Worm (Caenorhabditis elegans) whole organism, L1 larva: ENCODE data around the gene R04D3.2.

Source experiments
- C16A3.4 ChIP-seq: fragments of 150-350 bp; optimal IDR thresholded peaks from 2 replicates; lab custom pipeline; 2014; ENCODE audit warnings: missing biosample characterization, missing genetic modification characterization
- C34B4.2 ChIP-seq: sonication (generic microtip); optimal IDR thresholded peaks from 2 replicates; lab custom pipeline; 2017; ENCODE audit warnings: mild to moderate bottlenecking, missing genetic modification characterization, missing compliant biosample characterization
- blmp-1 ChIP-seq: fragments of 150-350 bp; optimal IDR thresholded peaks from 2 replicates; lab custom pipeline; 2014; ENCODE audit warnings: missing biosample characterization, missing genetic modification characterization
- dsc-1 ChIP-seq: sonication (generic microtip); optimal IDR thresholded peaks from 2 replicates; lab custom pipeline; 2016; ENCODE audit warnings: mild to moderate bottlenecking, missing genetic modification characterization, missing compliant biosample characterization
- efl-1 ChIP-seq, 4 experiments: fragments of 150-350 bp; optimal IDR thresholded peaks in 3 of 4; peaks in 1 of 4; 1 replicate in 1 of 4; 2 replicates in 3 of 4; lab custom pipeline; 2014; ENCODE audit warnings: missing biosample characterization in 2 of 4, missing genetic modification characterization in 2 of 4, missing genetic modification reagents in 2 of 4
- efl-3 ChIP-seq: fragments of 200-800 bp; sonication (Bioruptor generic); optimal IDR thresholded peaks from 2 replicates; lab custom pipeline; 2018; ENCODE audit warnings: mild to moderate bottlenecking, missing genetic modification characterization, missing compliant biosample characterization
- egl-27 ChIP-seq, 2 experiments: fragments of 150-350 bp in 1 of 2; sonication (generic microtip); optimal IDR thresholded peaks; 3 replicates each; lab custom pipeline; 2017 to 2018; ENCODE audit warnings: missing biosample characterization in 2 of 2, missing genetic modification characterization in 2 of 2, missing genetic modification reagents in 2 of 2
- elt-2 ChIP-seq: sonication (generic microtip); optimal IDR thresholded peaks from 2 replicates; lab custom pipeline; 2016; ENCODE audit warnings: missing genetic modification characterization, mild to moderate bottlenecking, inconsistent platforms, missing compliant biosample characterization, missing genetic modification reagents
- elt-3 ChIP-seq, 6 experiments: fragments of 150-350 bp in 1 of 6; sonication (generic microtip); optimal IDR thresholded peaks; 2 replicates each; lab custom pipeline; 2017 to 2018; ENCODE audit warnings: missing biosample characterization in 6 of 6, missing genetic modification characterization in 6 of 6, inconsistent platforms in 1 of 6
- fkh-10 ChIP-seq: sonication (generic microtip); optimal IDR thresholded peaks from 2 replicates; lab custom pipeline; 2017; ENCODE audit warnings: missing biosample characterization, missing genetic modification reagents, missing genetic modification characterization
- fos-1 ChIP-seq: fragments of 150-350 bp; optimal IDR thresholded peaks from 2 replicates; lab custom pipeline; 2014; ENCODE audit warnings: missing biosample characterization, missing genetic modification characterization
- grh-1 ChIP-seq: fragments of 200-800 bp; sonication (Bioruptor generic); IDR thresholded peaks from 2 replicates; pipeline ENCODE4 v1.3.6; 2022; ENCODE audit warnings: missing genetic modification reagents, missing genetic modification characterization, missing compliant biosample characterization
- hlh-17 ChIP-seq: fragments of 200-800 bp; sonication (Bioruptor generic); optimal IDR thresholded peaks from 2 replicates; lab custom pipeline; 2018; ENCODE audit warnings: missing genetic modification characterization, mild to moderate bottlenecking, missing compliant biosample characterization, moderate library complexity, borderline replicate concordance
- lin-14 ChIP-seq: fragments of 200-800 bp; sonication (Bioruptor generic); optimal IDR thresholded peaks from 2 replicates; lab custom pipeline; 2018; ENCODE audit warnings: mild to moderate bottlenecking, missing genetic modification characterization, moderate library complexity, missing compliant biosample characterization
- lin-35 ChIP-seq, 2 experiments: fragments of 150-350 bp; optimal IDR thresholded peaks; 2 replicates each; lab custom pipeline; 2014; ENCODE audit warnings: missing biosample characterization in 2 of 2, missing genetic modification characterization in 2 of 2, missing genetic modification reagents in 2 of 2
- lsy-2 ChIP-seq, 2 experiments: fragments of 150-350 bp; optimal IDR thresholded peaks; 2 replicates each; lab custom pipeline; 2014; ENCODE audit warnings: missing biosample characterization in 2 of 2, missing genetic modification characterization in 2 of 2
- mab-9 ChIP-seq: fragments of 200-800 bp; sonication (Bioruptor generic); IDR thresholded peaks from 2 replicates; pipeline ENCODE4 v1.3.6; 2022; ENCODE audit warnings: missing genetic modification reagents, missing genetic modification characterization, missing compliant biosample characterization
- mdl-1 ChIP-seq, 2 experiments: fragments of 150-350 bp; optimal IDR thresholded peaks; 2 replicates each; lab custom pipeline; 2014 to 2017; ENCODE audit warnings: missing biosample characterization in 2 of 2, missing genetic modification characterization in 2 of 2, inconsistent platforms in 1 of 2
- mep-1 ChIP-seq: fragments of 150-350 bp; optimal IDR thresholded peaks from 2 replicates; lab custom pipeline; 2014; ENCODE audit warnings: missing biosample characterization, missing genetic modification characterization
- nhr-19 ChIP-seq: fragments of 200-800 bp; sonication (Bioruptor generic); conservative IDR thresholded peaks from 2 replicates; pipeline ENCODE4 v1.3.6; 2022; ENCODE audit warnings: missing genetic modification characterization, missing compliant biosample characterization
- nhr-20 ChIP-seq: sonication (generic microtip); optimal IDR thresholded peaks from 2 replicates; lab custom pipeline; 2016; ENCODE audit warnings: mild to moderate bottlenecking, missing genetic modification characterization, missing compliant biosample characterization
- nhr-47 ChIP-seq: sonication (generic microtip); optimal IDR thresholded peaks from 2 replicates; lab custom pipeline; 2016; ENCODE audit warnings: mild to moderate bottlenecking, missing genetic modification characterization, moderate library complexity, missing compliant biosample characterization
- nhr-71 ChIP-seq: sonication (generic microtip); optimal IDR thresholded peaks from 2 replicates; lab custom pipeline; 2016; ENCODE audit warnings: mild to moderate bottlenecking, missing genetic modification characterization, moderate library complexity, missing compliant biosample characterization
- nhr-85 ChIP-seq: sonication (generic microtip); peaks from one replicate; lab custom pipeline; 2016; ENCODE audit warnings: missing genetic modification characterization, inconsistent platforms, missing compliant biosample characterization
- rnt-1 ChIP-seq: sonication (generic microtip); optimal IDR thresholded peaks from 2 replicates; lab custom pipeline; 2016; ENCODE audit warnings: mild to moderate bottlenecking, missing genetic modification characterization, moderate library complexity, missing compliant biosample characterization
- snu-23 ChIP-seq: sonication (generic microtip); optimal IDR thresholded peaks from 2 replicates; lab custom pipeline; 2016; ENCODE audit warnings: missing genetic modification characterization, missing compliant biosample characterization
- sup-37 ChIP-seq: fragments of 200-800 bp; sonication (Bioruptor generic); optimal IDR thresholded peaks from 2 replicates; lab custom pipeline; 2018; ENCODE audit warnings: mild to moderate bottlenecking, missing genetic modification characterization, missing compliant biosample characterization
- swsn-7 ChIP-seq: sonication (generic microtip); optimal IDR thresholded peaks from 2 replicates; lab custom pipeline; 2016; ENCODE audit warnings: missing genetic modification characterization, missing compliant biosample characterization
- tbx-2 ChIP-seq: sonication (generic microtip); optimal IDR thresholded peaks from 2 replicates; lab custom pipeline; 2016; ENCODE audit warnings: missing genetic modification characterization, missing compliant biosample characterization
- unc-130 ChIP-seq: fragments of 150-350 bp; optimal IDR thresholded peaks from 2 replicates; lab custom pipeline; 2017; ENCODE audit warnings: missing biosample characterization, missing genetic modification characterization, inconsistent platforms
- unc-86 ChIP-seq: sonication (generic microtip); optimal IDR thresholded peaks from 2 replicates; lab custom pipeline; 2016; ENCODE audit warnings: missing genetic modification characterization, missing compliant biosample characterization
- unc-98 ChIP-seq: fragments of 200-800 bp; sonication (Bioruptor generic); IDR thresholded peaks from 2 replicates; pipeline ENCODE4 v1.3.6; 2022; ENCODE audit warnings: missing genetic modification characterization, missing compliant biosample characterization
- vab-15 ChIP-seq: sonication (generic microtip); optimal IDR thresholded peaks from 2 replicates; lab custom pipeline; 2017; ENCODE audit warnings: missing genotype, mild to moderate bottlenecking, missing genetic modification characterization, missing compliant biosample characterization
- ztf-11 ChIP-seq, 2 experiments: sonication (generic microtip); optimal IDR thresholded peaks; 2 replicates each; lab custom pipeline; 2016 to 2017; ENCODE audit warnings: missing genetic modification characterization in 2 of 2, missing biosample characterization in 1 of 2, missing compliant biosample characterization in 1 of 2

The R04D3.2 gene

DNA sequence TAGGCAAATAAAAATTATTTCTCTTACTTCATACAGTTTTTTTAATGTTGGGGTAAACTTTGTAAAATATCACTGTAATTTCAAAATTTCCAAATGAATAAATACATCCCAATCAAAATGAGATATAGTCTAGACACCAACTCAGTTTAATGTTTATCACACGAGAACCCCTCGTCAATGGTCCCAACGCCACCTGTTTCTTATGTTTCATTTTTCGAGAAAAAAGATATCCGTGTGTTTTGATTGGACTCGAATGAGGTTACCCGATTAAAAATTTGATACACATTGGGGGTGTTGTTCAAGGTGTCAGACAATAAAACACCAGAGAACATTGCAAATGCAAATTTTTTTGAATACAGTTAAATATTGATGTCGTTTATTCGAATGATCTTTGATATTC is 31.1 kb upstream of the R04D3.2 start:
- no peak for TF ChIP-seq nhr-85
- no peak for TF ChIP-seq mab-9
- TF ChIP-seq unc-98: no peak
- peak; percentile 0 for TF ChIP-seq dsc-1 (tag; lab: Kevin White, UChicago)
- no peak for TF ChIP-seq sup-37
- no peak for TF ChIP-seq unc-86
- TF ChIP-seq C34B4.2 (tag; lab: Kevin White, UChicago): no peak
- no peak for TF ChIP-seq tbx-2 (tag; lab: Kevin White, UChicago)
- no peak for TF ChIP-seq C16A3.4 (tag; lab: Kevin White, UChicago)
- TF ChIP-seq egl-27 (tag; optimal IDR thresholded peaks at IDR 0.05; lab: Kevin White, UChicago): no peak
- peak in 1 of 2 experiments; percentile 11 for TF ChIP-seq lsy-2 (tag; optimal IDR thresholded peaks at IDR 0.05; lab: Kevin White, UChicago)
- peak; percentile 9 for TF ChIP-seq nhr-20 (tag; lab: Kevin White, UChicago)
- TF ChIP-seq hlh-17 (GFP tag; lab: Kevin White, UChicago): no peak
- peak; percentile 63 for TF ChIP-seq rnt-1 (tag; lab: Kevin White, UChicago)
- peak; percentile 31 for TF ChIP-seq snu-23 (GFP tag; lab: Kevin White, UChicago)
- peak; percentile 19 for TF ChIP-seq lin-14 (GFP tag; lab: Kevin White, UChicago)
- TF ChIP-seq ztf-11 (tag; optimal IDR thresholded peaks at IDR 0.05; lab: Kevin White, UChicago): no peak
- TF ChIP-seq nhr-71: peak; percentile 78
- TF ChIP-seq efl-3 (GFP tag; lab: Kevin White, UChicago): no peak
- TF ChIP-seq fkh-10 (GFP tag; lab: Kevin White, UChicago): no peak
- peak; percentile 21; the same call in 1 of the 2 replicates for TF ChIP-seq nhr-19 (GFP tag; lab: Robert Waterston, UW)

DNA sequence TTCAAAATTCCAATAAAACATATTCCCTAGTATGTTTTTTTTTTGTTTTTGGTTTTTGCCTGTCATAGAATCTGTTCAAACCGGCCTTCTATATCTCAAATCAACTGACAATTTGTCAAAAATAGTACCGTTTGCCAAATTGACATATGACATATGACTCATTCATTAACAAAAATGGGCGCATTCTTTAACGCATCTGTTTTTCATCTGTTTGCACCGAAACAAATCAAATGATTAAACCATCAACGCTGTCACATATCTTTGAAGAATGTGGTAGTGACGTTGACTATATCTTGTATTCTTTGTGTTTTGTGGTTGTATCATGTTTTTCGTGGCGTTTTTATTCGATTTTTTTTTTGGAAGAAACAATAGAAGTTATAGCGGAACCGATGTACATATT is 28.7 kb upstream of the R04D3.2 start:
- peak; percentile 28 for TF ChIP-seq unc-130 (tag; lab: Kevin White, UChicago)
- TF ChIP-seq nhr-20 (tag; lab: Kevin White, UChicago): peak; percentile 55
- TF ChIP-seq nhr-47 (tag; lab: Kevin White, UChicago): no peak
- peak in 1 of 2 experiments; percentile 5 for TF ChIP-seq mdl-1 (tag; optimal IDR thresholded peaks at IDR 0.05; lab: Kevin White, UChicago)
- TF ChIP-seq vab-15 (tag; lab: Kevin White, UChicago): peak; percentile 46
- TF ChIP-seq lin-35 (GFP tag; optimal IDR thresholded peaks at IDR 0.05; lab: Kevin White, UChicago): peak in 1 of 2 experiments; percentile 48
- peak; percentile 75 for TF ChIP-seq nhr-71
- peak; percentile 7 for TF ChIP-seq snu-23 (GFP tag; lab: Kevin White, UChicago)
- peak; percentile 28 for TF ChIP-seq nhr-19 (GFP tag; lab: Robert Waterston, UW)
- peak; percentile 89 for TF ChIP-seq nhr-85
- no peak for TF ChIP-seq swsn-7
- peak; percentile 41 for TF ChIP-seq blmp-1
- TF ChIP-seq lin-14 (GFP tag; lab: Kevin White, UChicago): peak; percentile 52
- peak; percentile 43 for TF ChIP-seq mep-1 (tag; lab: Kevin White, UChicago)
- TF ChIP-seq elt-3 (tag; optimal IDR thresholded peaks at IDR 0.05; lab: Kevin White, UChicago): peak in 1 of 6 experiments; percentile 87
- no peak for TF ChIP-seq rnt-1 (tag; lab: Kevin White, UChicago)
- no peak for TF ChIP-seq lsy-2 (tag; optimal IDR thresholded peaks at IDR 0.05; lab: Kevin White, UChicago)
- TF ChIP-seq tbx-2 (tag; lab: Kevin White, UChicago): peak; percentile 26
- TF ChIP-seq fos-1: no peak
- TF ChIP-seq, all 84 proteins: peak for 14

DNA sequence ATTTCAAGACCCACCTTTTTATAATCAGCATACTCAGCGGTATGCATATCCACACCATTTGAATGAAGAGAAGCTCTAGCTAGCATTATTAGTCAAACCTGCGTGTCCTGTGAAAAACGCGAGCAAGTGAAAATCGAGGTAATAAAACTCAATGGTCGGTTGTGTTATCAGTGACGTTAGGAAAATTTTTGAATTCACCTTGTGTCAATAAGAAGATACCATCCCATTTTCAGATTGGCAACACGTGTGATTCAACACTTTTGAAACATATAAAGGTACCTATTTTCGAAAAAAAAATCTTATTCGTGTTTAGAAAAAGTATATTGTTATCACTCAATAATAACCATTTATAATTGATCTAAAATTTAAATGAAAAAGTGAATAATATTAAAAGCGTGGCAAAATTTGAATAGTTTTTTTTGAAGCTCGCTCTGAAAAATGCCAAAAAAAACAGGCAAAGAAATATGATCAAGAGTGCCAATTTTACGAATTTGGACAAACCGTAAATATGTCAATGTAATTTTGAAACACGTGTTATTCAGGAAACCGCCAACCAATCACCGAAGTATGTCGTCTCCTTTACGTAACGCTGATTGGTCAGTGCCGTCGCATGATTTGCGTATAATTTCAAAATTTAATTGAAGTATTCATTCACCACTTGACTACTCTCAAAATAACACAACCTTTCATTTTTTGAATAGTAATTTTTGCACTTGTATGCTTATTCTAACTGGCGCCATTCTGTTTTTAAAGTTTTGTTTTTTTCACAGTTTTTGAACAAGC is 25.4 kb upstream of the R04D3.2 start, which contains the start of gene F46G10.1:
Gene F46G10.1, minus strand, starts transcription at position 115 of the 783 bp plus-strand sequence.
- no peak for TF ChIP-seq grh-1 (GFP tag; lab: Robert Waterston, UW)
- peak in 1 of 2 experiments; percentile 22 for TF ChIP-seq lin-35 (GFP tag; optimal IDR thresholded peaks at IDR 0.05; lab: Kevin White, UChicago)
- TF ChIP-seq efl-1 (optimal IDR thresholded peaks at IDR 0.05; lab: Kevin White, UChicago): no peak
- peak in 1 of 2 experiments; percentile 90 for TF ChIP-seq efl-1 (GFP tag; optimal IDR thresholded peaks at IDR 0.05 in 1 of 2; lab: Kevin White, UChicago)
- peak; percentile 55 for TF ChIP-seq elt-2 (tag; lab: Kevin White, UChicago)
- no peak for TF ChIP-seq rnt-1 (tag; lab: Kevin White, UChicago)
